Fruit fly (Drosophila melanogaster) whole organism, pupa: ENCODE data around the gene Obp99a.

Source experiments
- CG10348 ChIP-seq: fragments of 200-800 bp; sonication (Bioruptor generic); IDR thresholded peaks from 2 replicates; pipeline ENCODE4 v1.3.6; 2022; ENCODE audit warnings: missing biosample characterization, missing genetic modification characterization
- CG12605 ChIP-seq: fragments of 200-800 bp; sonication (Bioruptor generic); IDR thresholded peaks from 2 replicates; pipeline ENCODE4 v1.3.6; 2022; ENCODE audit warnings: missing biosample characterization, missing genetic modification characterization
- CG13204 ChIP-seq: fragments of 200-800 bp; sonication (Bioruptor generic); optimal IDR thresholded peaks from 2 replicates; lab custom pipeline; 2018; ENCODE audit warnings: missing biosample characterization, mild to moderate bottlenecking, missing genetic modification characterization, moderate library complexity
- CG14655 ChIP-seq: fragments of 200-800 bp; sonication (Bioruptor generic); optimal IDR thresholded peaks from 3 replicates; lab custom pipeline; 2017; ENCODE audit warnings: mild to moderate bottlenecking, missing biosample characterization, missing genetic modification reagents, missing genetic modification characterization
- CG15710 ChIP-seq: fragments of 200-800 bp; sonication (Bioruptor generic); optimal IDR thresholded peaks from 2 replicates; lab custom pipeline; 2018; ENCODE audit warnings: missing biosample characterization, mild to moderate bottlenecking, missing genetic modification characterization, moderate library complexity
- CG17806 ChIP-seq: fragments of 200-800 bp; sonication (Bioruptor generic); optimal IDR thresholded peaks from 2 replicates; lab custom pipeline; 2018; ENCODE audit warnings: missing biosample characterization, mild to moderate bottlenecking, missing genetic modification characterization, moderate library complexity
- CG32121 ChIP-seq: fragments of 200-800 bp; sonication (Bioruptor generic); IDR thresholded peaks from 2 replicates; pipeline ENCODE4 v1.3.6; 2022; ENCODE audit warnings: missing biosample characterization, missing genetic modification characterization
- CG34367 ChIP-seq: fragments of 200-800 bp; sonication (Bioruptor generic); optimal IDR thresholded peaks from 2 replicates; lab custom pipeline; 2018; ENCODE audit warnings: missing biosample characterization, mild to moderate bottlenecking, missing genetic modification characterization
- CG4496 ChIP-seq: fragments of 200-800 bp; sonication (Bioruptor generic); IDR thresholded peaks from 3 replicates; pipeline ENCODE4 v1.3.6; 2022; ENCODE audit warnings: missing biosample characterization, missing genetic modification characterization
- CG8159 ChIP-seq: fragments of 200-800 bp; sonication (Bioruptor generic); optimal IDR thresholded peaks from 3 replicates; lab custom pipeline; 2018; ENCODE audit warnings: missing biosample characterization, mild to moderate bottlenecking, missing genetic modification characterization, moderate library complexity
- CG8301 ChIP-seq: fragments of 200-800 bp; sonication (Bioruptor generic); optimal IDR thresholded peaks from 2 replicates; lab custom pipeline; 2018; ENCODE audit warnings: missing biosample characterization, mild to moderate bottlenecking, missing genetic modification characterization
- CG9948 ChIP-seq: fragments of 200-800 bp; sonication (Bioruptor generic); optimal IDR thresholded peaks from 2 replicates; lab custom pipeline; 2018; ENCODE audit warnings: missing biosample characterization, mild to moderate bottlenecking, missing genetic modification characterization, moderate library complexity
- D1 ChIP-seq: fragments of 200-800 bp; sonication (Bioruptor generic); optimal IDR thresholded peaks from 2 replicates; lab custom pipeline; 2018; ENCODE audit warnings: missing biosample characterization, mild to moderate bottlenecking, missing genetic modification characterization, moderate library complexity
- EcR ChIP-seq: fragments of 200-800 bp; sonication (Bioruptor generic); optimal IDR thresholded peaks from 3 replicates; lab custom pipeline; 2019; ENCODE audit warnings: missing biosample characterization, missing genetic modification characterization, mild to moderate bottlenecking, moderate library complexity, missing genetic modification reagents
- Ets98B ChIP-seq: fragments of 200-800 bp; sonication (Bioruptor generic); IDR thresholded peaks from 2 replicates; pipeline ENCODE4 v1.3.6; 2022; ENCODE audit warnings: missing biosample characterization, missing genetic modification characterization
- Pif1A ChIP-seq: fragments of 200-800 bp; sonication (Bioruptor generic); optimal IDR thresholded peaks from 3 replicates; lab custom pipeline; 2016; ENCODE audit warnings: missing biosample characterization, missing genetic modification characterization
- Pif1B ChIP-seq: fragments of 200-800 bp; sonication (Bioruptor generic); optimal IDR thresholded peaks from 3 replicates; lab custom pipeline; 2016; ENCODE audit warnings: missing biosample characterization, missing genetic modification characterization
- Snoo ChIP-seq: fragments of 200-800 bp; sonication (Bioruptor generic); optimal IDR thresholded peaks from 3 replicates; lab custom pipeline; 2017; ENCODE audit warnings: missing biosample characterization, mild to moderate bottlenecking, missing genetic modification characterization, inconsistent platforms
- fd96Ca ChIP-seq: fragments of 200-800 bp; sonication (Bioruptor generic); IDR thresholded peaks from 3 replicates; pipeline ENCODE4 v1.3.6; 2022; ENCODE audit warnings: missing biosample characterization, missing genetic modification characterization
- gl ChIP-seq: fragments of 200-800 bp; sonication (Bioruptor generic); optimal IDR thresholded peaks from 2 replicates; lab custom pipeline; 2018; ENCODE audit warnings: missing biosample characterization, mild to moderate bottlenecking, missing genetic modification characterization
- rn ChIP-seq: fragments of 200-800 bp; sonication (Bioruptor generic); IDR thresholded peaks from 2 replicates; pipeline ENCODE4 v1.3.6; 2022; ENCODE audit warnings: missing biosample characterization, missing genetic modification characterization

Obp99a gene

DNA sequence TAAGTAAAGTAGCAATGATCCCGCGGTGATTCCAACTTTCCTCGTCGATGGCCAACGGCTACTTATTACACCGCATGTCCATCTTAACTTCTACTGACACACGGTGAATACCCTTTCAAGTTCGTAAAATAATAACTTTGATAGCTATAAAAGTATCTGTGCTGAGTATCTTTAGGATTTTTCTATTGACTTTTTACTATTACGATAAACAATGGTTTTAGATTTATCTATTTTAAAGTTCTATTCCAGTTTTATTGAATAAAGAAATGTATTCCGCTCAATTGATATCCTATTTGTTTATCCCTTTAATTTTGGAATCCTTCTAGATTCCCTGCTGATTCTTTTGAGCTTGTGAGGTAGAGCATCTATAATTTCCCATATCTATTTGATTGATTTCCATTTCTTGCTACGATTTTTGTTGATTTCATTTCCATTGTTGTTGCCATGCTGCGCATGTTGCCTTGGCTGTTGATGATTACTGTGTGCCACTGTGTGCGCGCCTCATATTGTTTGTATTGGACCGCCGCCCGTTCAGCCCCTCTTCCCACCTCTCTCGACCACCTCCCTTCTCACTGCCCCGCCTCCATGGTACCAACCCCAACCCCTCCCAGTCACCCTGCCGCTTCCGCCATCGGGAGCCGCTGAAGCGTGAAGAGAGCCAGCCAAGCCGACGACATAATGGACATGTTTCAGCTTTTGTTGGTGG, 18.5 kb downstream of the Obp99a start:
- no peak for TF ChIP-seq rn
- TF ChIP-seq CG4496 (GFP tag; lab: Robert Waterston, UW): 0 out of 3 replicates have a peak, but pooled peaks have one; percentile 21
- no peak for TF ChIP-seq CG17806 (tag; lab: Kevin White, UChicago)
- no peak for TF ChIP-seq gl (tag; lab: Kevin White, UChicago)
- TF ChIP-seq Ets98B: no peak
- TF ChIP-seq CG34367: no peak
- no peak for TF ChIP-seq D1 (tag; lab: Kevin White, UChicago)
- TF ChIP-seq CG10348: no peak
- TF ChIP-seq CG32121: no peak
- TF ChIP-seq CG13204 (GFP tag; lab: Kevin White, UChicago): no peak
- TF ChIP-seq CG14655 (GFP tag; lab: Kevin White, UChicago): peak; percentile 11
- TF ChIP-seq Snoo: no peak
- peak; percentile 8 for TF ChIP-seq CG9948 (tag; lab: Kevin White, UChicago)
- no peak for TF ChIP-seq CG12605 (GFP tag; lab: Robert Waterston, UW)
- no peak for TF ChIP-seq EcR (GFP tag; lab: Kevin White, UChicago)
- TF ChIP-seq Pif1B: no peak
- TF ChIP-seq fd96Ca (GFP tag; lab: Robert Waterston, UW): 0 out of 3 replicates have a peak, but pooled peaks have one; percentile 28
- TF ChIP-seq CG8159: peak; percentile 46
- TF ChIP-seq CG8301 (tag; lab: Kevin White, UChicago): no peak
- no peak for TF ChIP-seq CG15710 (tag; lab: Kevin White, UChicago)
- no peak for TF ChIP-seq Pif1A (GFP tag; lab: Kevin White, UChicago)
- TF ChIP-seq, all 21 proteins: peak for 5

dm6 chr3R:29690539-29690852, 19.0 kb downstream of the Obp99a start:
- TF ChIP-seq CG12605 (GFP tag; lab: Robert Waterston, UW) (no peak), CG8159 (peak; percentile 77), CG17806 (tag; lab: Kevin White, UChicago) (peak; percentile 60), CG34367 (peak; percentile 57), CG15710 (tag; lab: Kevin White, UChicago) (peak; percentile 62), Pif1B (peak; percentile 1), CG14655 (GFP tag; lab: Kevin White, UChicago) (peak; percentile 49), Ets98B (peak; percentile 29), CG9948 (tag; lab: Kevin White, UChicago) (peak; percentile 57), CG8301 (tag; lab: Kevin White, UChicago) (peak; percentile 40), Snoo (no peak), CG32121 (no peak), Pif1A (GFP tag; lab: Kevin White, UChicago) (peak; percentile 54)

- TF ChIP-seq CG13204 (GFP tag; lab: Kevin White, UChicago) (no peak), CG14655 (GFP tag; lab: Kevin White, UChicago) (no peak), fd96Ca (GFP tag; lab: Robert Waterston, UW) (peak; percentile 10; the same call in 1 of the 3 replicates), CG12605 (GFP tag; lab: Robert Waterston, UW) (no peak), CG4496 (GFP tag; lab: Robert Waterston, UW) (peak; percentile 47; the same call in 1 of the 3 replicates)
Measured at dm6 chr3R:29690960-29691527, 19.6 kb downstream of the Obp99a start.

DNA sequence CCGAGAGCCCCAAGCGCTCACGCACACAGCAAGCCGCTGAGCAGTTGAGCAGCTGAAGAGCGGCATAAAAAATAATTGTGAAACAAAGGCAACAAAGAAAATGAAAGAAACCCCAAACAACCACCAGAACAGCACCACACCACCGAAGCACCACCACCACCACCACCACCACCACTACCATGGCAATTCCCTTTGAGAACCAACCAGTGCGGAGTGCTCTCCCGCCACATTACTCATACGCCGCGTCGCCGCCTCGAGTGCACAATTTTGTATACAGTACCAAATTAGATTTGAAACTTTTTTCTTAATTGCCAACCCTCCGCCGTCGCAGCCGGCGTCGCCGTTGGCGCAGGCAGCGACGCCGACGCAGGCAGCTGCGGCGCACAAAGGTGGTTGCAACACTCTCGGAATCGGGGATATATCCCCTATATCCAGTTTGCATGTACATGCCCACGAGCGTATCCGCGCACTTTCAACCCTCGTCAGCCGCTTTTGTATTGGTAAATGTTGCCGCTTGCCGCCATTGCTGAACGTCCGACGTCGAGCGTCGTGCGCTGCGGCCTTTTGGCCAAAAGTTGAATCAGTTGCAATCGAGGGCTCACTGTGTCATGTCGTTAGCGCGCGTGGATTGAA, 20.7 kb downstream of the Obp99a start, which contains the start of gene dmrt99B:
TSS of gene dmrt99B (plus strand) at position 583 of the 633 bp plus-strand sequence.
- no peak for TF ChIP-seq CG15710 (tag; lab: Kevin White, UChicago)
- no peak for TF ChIP-seq CG8159
- no peak for TF ChIP-seq Snoo
- TF ChIP-seq D1 (tag; lab: Kevin White, UChicago): no peak
- TF ChIP-seq CG34367: no peak
- TF ChIP-seq rn: no peak
- no peak for TF ChIP-seq fd96Ca (GFP tag; lab: Robert Waterston, UW)
- TF ChIP-seq, all 21 proteins: peak for 0

DNA sequence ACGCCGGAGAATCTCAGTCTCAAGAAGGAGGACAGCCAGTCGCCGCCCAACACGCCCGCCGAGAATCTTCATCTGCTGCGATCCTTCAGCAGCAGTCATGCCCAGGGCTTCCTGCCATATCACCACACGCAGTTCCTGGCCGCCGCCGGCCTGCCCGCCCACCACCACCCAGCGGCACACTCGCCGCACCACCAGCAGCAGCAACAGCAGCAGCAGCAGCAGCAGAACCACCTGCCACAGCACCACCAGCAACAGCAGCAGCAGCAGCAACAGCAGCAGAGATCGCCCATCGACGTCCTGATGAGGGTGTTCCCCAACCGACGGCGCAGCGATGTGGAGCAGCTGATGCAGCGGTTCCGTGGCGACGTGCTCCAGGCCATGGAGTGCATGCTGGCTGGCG, 24.3 kb downstream of the Obp99a start:
- TF ChIP-seq CG4496 (GFP tag; lab: Robert Waterston, UW) (no peak), EcR (GFP tag; lab: Kevin White, UChicago) (no peak), rn (no peak), Pif1B (no peak), Pif1A (GFP tag; lab: Kevin White, UChicago) (no peak), CG14655 (GFP tag; lab: Kevin White, UChicago) (no peak)

- TF ChIP-seq rn (no peak), Pif1A (GFP tag; lab: Kevin White, UChicago) (no peak)
Measured at dm6 chr3R:29696359-29696758, 24.9 kb downstream of the Obp99a start.

DNA sequence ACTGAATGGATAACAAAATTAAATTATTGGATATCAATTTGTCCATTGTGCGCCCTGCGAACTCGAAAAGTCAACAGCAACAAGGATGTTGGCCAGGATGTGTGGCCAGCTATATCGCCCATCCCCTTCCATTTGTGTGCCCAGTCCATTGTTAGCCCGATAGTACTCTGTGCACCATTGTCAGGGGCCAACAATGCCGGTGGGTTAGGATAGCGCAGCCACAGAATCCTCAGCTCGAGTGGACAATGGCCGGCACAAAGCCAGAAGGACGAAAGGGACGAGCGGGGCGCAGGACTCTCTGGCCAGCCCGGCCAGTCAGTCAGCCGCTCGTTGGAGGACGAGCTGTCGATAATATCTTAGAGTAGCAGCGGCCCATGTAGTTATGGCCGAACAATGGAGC, 26.4 kb downstream of the Obp99a start:
- TF ChIP-seq CG17806 (tag; lab: Kevin White, UChicago): no peak
- no peak for TF ChIP-seq CG8301 (tag; lab: Kevin White, UChicago)
- no peak for TF ChIP-seq CG13204 (GFP tag; lab: Kevin White, UChicago)
- TF ChIP-seq D1 (tag; lab: Kevin White, UChicago): no peak
- no peak for TF ChIP-seq CG12605 (GFP tag; lab: Robert Waterston, UW)
- TF ChIP-seq CG34367: no peak
- TF ChIP-seq Ets98B: no peak
- no peak for TF ChIP-seq CG4496 (GFP tag; lab: Robert Waterston, UW)
- TF ChIP-seq fd96Ca (GFP tag; lab: Robert Waterston, UW): no peak
- TF ChIP-seq CG32121: no peak
- TF ChIP-seq, all 21 proteins: peak for 0
